Fruit fly (Drosophila melanogaster): ENCODE measurements around the gene CG43219.

DNA sequence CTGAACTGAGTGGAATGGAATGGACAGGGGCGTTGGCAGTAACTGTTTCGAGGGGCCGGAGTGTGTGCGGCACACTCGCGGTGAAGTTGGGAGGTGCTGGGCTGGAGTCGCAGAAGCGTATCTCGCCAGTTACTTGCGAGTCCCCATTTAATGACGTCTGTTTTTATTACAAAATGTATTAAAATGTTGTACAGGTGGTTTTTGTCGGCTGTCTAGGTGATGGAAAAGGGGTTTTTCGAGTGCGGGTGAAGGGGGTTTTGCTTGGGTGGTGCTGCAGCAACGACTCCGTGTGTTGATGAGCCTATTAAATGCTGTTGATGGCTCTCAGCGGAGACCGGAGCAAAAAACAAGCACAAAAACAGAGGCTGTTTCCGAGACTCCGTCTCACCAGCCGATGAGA is 31.2 kb downstream of the CG43219 start:
- TF ChIP-seq Myc (optimal IDR thresholded peaks at IDR 0.05) (no peak), h (optimal IDR thresholded peaks at IDR 0.05) (no peak)
